Worm (Caenorhabditis elegans) whole organism, L4 larva: ENCODE measurements around the gene B0416.11.

Source experiments
- F26F4.8 ChIP-seq: fragments of 200-800 bp; sonication (Bioruptor generic); conservative IDR thresholded peaks from 2 replicates; pipeline ENCODE4 v1.3.6; 2022; ENCODE audit warnings: missing genetic modification characterization, missing compliant biosample characterization
- ces-1 ChIP-seq: fragments of 150-350 bp; sonication (generic microtip); optimal IDR thresholded peaks from 4 replicates; lab custom pipeline; 2014; ENCODE audit warnings: missing biosample characterization, missing genetic modification reagents, missing genetic modification characterization
- daf-12 ChIP-seq: fragments of 150-350 bp; optimal IDR thresholded peaks from 2 replicates; lab custom pipeline; 2014; ENCODE audit warnings: missing biosample characterization, missing genetic modification reagents, missing genetic modification characterization
- egl-43 ChIP-seq: fragments of 200-800 bp; sonication (Bioruptor generic); IDR thresholded peaks from 2 replicates; pipeline ENCODE4 v1.3.6; 2022; ENCODE audit warnings: missing genetic modification reagents, missing genetic modification characterization, missing compliant biosample characterization
- jun-1 ChIP-seq: fragments of 150-350 bp; optimal IDR thresholded peaks from 2 replicates; lab custom pipeline; 2014; ENCODE audit warnings: missing biosample characterization, missing genetic modification reagents, missing genetic modification characterization
- nhr-237 ChIP-seq: sonication (generic microtip); optimal IDR thresholded peaks from 2 replicates; lab custom pipeline; 2017; ENCODE audit warnings: missing biosample characterization, missing genetic modification characterization
- snpc-4 ChIP-seq: fragments of 150-350 bp; optimal IDR thresholded peaks from 2 replicates; lab custom pipeline; 2014; ENCODE audit warnings: missing biosample characterization, missing genetic modification characterization
- tra-1 ChIP-seq: fragments of 200-800 bp; sonication (Bioruptor generic); IDR thresholded peaks from 2 replicates; pipeline ENCODE4 v1.3.6; 2022; ENCODE audit warnings: missing genetic modification reagents, missing genetic modification characterization, missing compliant biosample characterization
- unc-62 ChIP-seq, 3 experiments: fragments of 150-350 bp in 1 of 3; sonication (generic microtip); optimal IDR thresholded peaks in 2 of 3; peaks in 1 of 3; 1 replicate in 1 of 3; 2 replicates in 2 of 3; lab custom pipeline; 2014 to 2017; ENCODE audit warnings: missing biosample characterization in 3 of 3, missing genetic modification characterization in 3 of 3, missing genetic modification reagents in 3 of 3, missing genotype in 1 of 3

ce11 chrX:9248083-9248805 lies 34.7 kb downstream of the B0416.11 start:
- TF ChIP-seq jun-1 (tag; lab: Kevin White, UChicago) (no peak), F26F4.8 (GFP tag; lab: Robert Waterston, UW) (no peak), daf-12 (tag; lab: Kevin White, UChicago) (no peak), snpc-4 (tag; lab: Kevin White, UChicago) (no peak), unc-62 (GFP tag; optimal IDR thresholded peaks at IDR 0.05 in 1 of 2; lab: Kevin White, UChicago) (peak in 1 of 2 experiments; percentile 94), unc-62 (tag; optimal IDR thresholded peaks at IDR 0.05; lab: Kevin White, UChicago) (no peak), tra-1 (GFP tag; lab: Robert Waterston, UW) (no peak), ces-1 (GFP tag; lab: Kevin White, UChicago) (no peak), egl-43 (GFP tag; lab: Robert Waterston, UW) (no peak), nhr-237 (tag; lab: Kevin White, UChicago) (no peak)
